Worm (Caenorhabditis elegans) whole organism, L1 larva: ENCODE measurements around the gene gas-1.

ENCODE experiments used
- C16A3.4 ChIP-seq: fragments of 150-350 bp; optimal IDR thresholded peaks from 2 replicates; lab custom pipeline; 2014; ENCODE audit warnings: missing biosample characterization, missing genetic modification characterization
- C34B4.2 ChIP-seq: sonication (generic microtip); optimal IDR thresholded peaks from 2 replicates; lab custom pipeline; 2017; ENCODE audit warnings: mild to moderate bottlenecking, missing genetic modification characterization, missing compliant biosample characterization
- alr-1 ChIP-seq: fragments of 200-800 bp; sonication (Bioruptor generic); optimal IDR thresholded peaks from 2 replicates; lab custom pipeline; 2018; ENCODE audit warnings: borderline replicate concordance, mild to moderate bottlenecking, missing genetic modification characterization, missing compliant biosample characterization
- ama-1 ChIP-seq: fragments of 150-350 bp; optimal IDR thresholded peaks from 2 replicates; lab custom pipeline; 2014
- ceh-82 ChIP-seq, 3 experiments: fragments of 150-350 bp in 1 of 3; sonication (generic microtip) in 2 of 3; optimal IDR thresholded peaks; 2 replicates each; lab custom pipeline; 2014 to 2017; ENCODE audit warnings: missing biosample characterization in 3 of 3, missing genetic modification characterization in 3 of 3
- dpl-1 ChIP-seq, 3 experiments: fragments of 150-350 bp in 2 of 3; sonication (generic microtip) in 1 of 3; optimal IDR thresholded peaks; 2 replicates each; lab custom pipeline; 2014 to 2017; ENCODE audit warnings: missing biosample characterization in 3 of 3, missing genetic modification characterization in 3 of 3, missing genetic modification reagents in 3 of 3
- dsc-1 ChIP-seq: sonication (generic microtip); optimal IDR thresholded peaks from 2 replicates; lab custom pipeline; 2016; ENCODE audit warnings: mild to moderate bottlenecking, missing genetic modification characterization, missing compliant biosample characterization
- efl-1 ChIP-seq, 4 experiments: fragments of 150-350 bp; optimal IDR thresholded peaks in 3 of 4; peaks in 1 of 4; 1 replicate in 1 of 4; 2 replicates in 3 of 4; lab custom pipeline; 2014; ENCODE audit warnings: missing biosample characterization in 2 of 4, missing genetic modification characterization in 2 of 4, missing genetic modification reagents in 2 of 4
- efl-3 ChIP-seq: fragments of 200-800 bp; sonication (Bioruptor generic); optimal IDR thresholded peaks from 2 replicates; lab custom pipeline; 2018; ENCODE audit warnings: mild to moderate bottlenecking, missing genetic modification characterization, missing compliant biosample characterization
- egl-13 ChIP-seq: sonication (generic microtip); optimal IDR thresholded peaks from 2 replicates; lab custom pipeline; 2016; ENCODE audit warnings: missing genotype, missing genetic modification reagents, missing genetic modification characterization, missing compliant biosample characterization
- fkh-8 ChIP-seq: sonication (generic microtip); optimal IDR thresholded peaks from 2 replicates; lab custom pipeline; 2016; ENCODE audit warnings: mild to moderate bottlenecking, missing genetic modification characterization, missing compliant biosample characterization
- fos-1 ChIP-seq: fragments of 150-350 bp; optimal IDR thresholded peaks from 2 replicates; lab custom pipeline; 2014; ENCODE audit warnings: missing biosample characterization, missing genetic modification characterization
- hpl-2 ChIP-seq: fragments of 150-350 bp; optimal IDR thresholded peaks from 2 replicates; lab custom pipeline; 2014; ENCODE audit warnings: missing biosample characterization, missing genetic modification reagents, missing genetic modification characterization
- lin-13 ChIP-seq: fragments of 150-350 bp; optimal IDR thresholded peaks from 2 replicates; lab custom pipeline; 2014; ENCODE audit warnings: missing biosample characterization, missing genetic modification reagents, missing genetic modification characterization
- lin-14 ChIP-seq: fragments of 200-800 bp; sonication (Bioruptor generic); optimal IDR thresholded peaks from 2 replicates; lab custom pipeline; 2018; ENCODE audit warnings: mild to moderate bottlenecking, missing genetic modification characterization, moderate library complexity, missing compliant biosample characterization
- lin-35 ChIP-seq, 2 experiments: fragments of 150-350 bp; optimal IDR thresholded peaks; 2 replicates each; lab custom pipeline; 2014; ENCODE audit warnings: missing biosample characterization in 2 of 2, missing genetic modification characterization in 2 of 2, missing genetic modification reagents in 2 of 2
- lin-39 ChIP-seq: fragments of 150-350 bp; optimal IDR thresholded peaks from 2 replicates; lab custom pipeline; 2014; ENCODE audit warnings: missing biosample characterization, missing genetic modification reagents, missing genetic modification characterization
- lir-3 ChIP-seq: sonication (generic microtip); optimal IDR thresholded peaks from 2 replicates; lab custom pipeline; 2016; ENCODE audit warnings: mild to moderate bottlenecking, missing genetic modification characterization, moderate library complexity, missing compliant biosample characterization; ENCODE audit not compliant: poor library complexity
- lsy-2 ChIP-seq, 2 experiments: fragments of 150-350 bp; optimal IDR thresholded peaks; 2 replicates each; lab custom pipeline; 2014; ENCODE audit warnings: missing biosample characterization in 2 of 2, missing genetic modification characterization in 2 of 2
- mdl-1 ChIP-seq, 2 experiments: fragments of 150-350 bp; optimal IDR thresholded peaks; 2 replicates each; lab custom pipeline; 2014 to 2017; ENCODE audit warnings: missing biosample characterization in 2 of 2, missing genetic modification characterization in 2 of 2, inconsistent platforms in 1 of 2
- mef-2 ChIP-seq: fragments of 150-350 bp; optimal IDR thresholded peaks from 2 replicates; lab custom pipeline; 2014; ENCODE audit warnings: missing biosample characterization, missing genetic modification characterization
- mep-1 ChIP-seq: fragments of 150-350 bp; optimal IDR thresholded peaks from 2 replicates; lab custom pipeline; 2014; ENCODE audit warnings: missing biosample characterization, missing genetic modification characterization
- nhr-11 ChIP-seq: fragments of 150-350 bp; optimal IDR thresholded peaks from 2 replicates; lab custom pipeline; 2014; ENCODE audit warnings: missing biosample characterization, missing genetic modification characterization
- nhr-19 ChIP-seq: fragments of 200-800 bp; sonication (Bioruptor generic); conservative IDR thresholded peaks from 2 replicates; pipeline ENCODE4 v1.3.6; 2022; ENCODE audit warnings: missing genetic modification characterization, missing compliant biosample characterization
- nhr-20 ChIP-seq: sonication (generic microtip); optimal IDR thresholded peaks from 2 replicates; lab custom pipeline; 2016; ENCODE audit warnings: mild to moderate bottlenecking, missing genetic modification characterization, missing compliant biosample characterization
- nhr-71 ChIP-seq: sonication (generic microtip); optimal IDR thresholded peaks from 2 replicates; lab custom pipeline; 2016; ENCODE audit warnings: mild to moderate bottlenecking, missing genetic modification characterization, moderate library complexity, missing compliant biosample characterization
- nhr-85 ChIP-seq: sonication (generic microtip); peaks from one replicate; lab custom pipeline; 2016; ENCODE audit warnings: missing genetic modification characterization, inconsistent platforms, missing compliant biosample characterization
- pag-3 ChIP-seq: sonication (generic microtip); optimal IDR thresholded peaks from 2 replicates; lab custom pipeline; 2017; ENCODE audit warnings: missing genetic modification characterization, mild to moderate bottlenecking, missing compliant biosample characterization, antibody characterized with exemption, borderline replicate concordance; ENCODE audit not compliant: insufficient read depth
- rnt-1 ChIP-seq: sonication (generic microtip); optimal IDR thresholded peaks from 2 replicates; lab custom pipeline; 2016; ENCODE audit warnings: mild to moderate bottlenecking, missing genetic modification characterization, moderate library complexity, missing compliant biosample characterization
- skn-1 ChIP-seq: fragments of 150-350 bp; optimal IDR thresholded peaks from 2 replicates; lab custom pipeline; 2014; ENCODE audit warnings: missing biosample characterization, missing genetic modification characterization
- snu-23 ChIP-seq: sonication (generic microtip); optimal IDR thresholded peaks from 2 replicates; lab custom pipeline; 2016; ENCODE audit warnings: missing genetic modification characterization, missing compliant biosample characterization
- sptf-1 ChIP-seq: fragments of 150-350 bp; optimal IDR thresholded peaks from 2 replicates; lab custom pipeline; 2014; ENCODE audit warnings: missing biosample characterization, missing genetic modification characterization
- swsn-7 ChIP-seq: sonication (generic microtip); optimal IDR thresholded peaks from 2 replicates; lab custom pipeline; 2016; ENCODE audit warnings: missing genetic modification characterization, missing compliant biosample characterization
- unc-62 ChIP-seq: fragments of 150-350 bp; optimal IDR thresholded peaks from 2 replicates; lab custom pipeline; 2014; ENCODE audit warnings: missing biosample characterization, missing genetic modification reagents, missing genetic modification characterization
- unc-86 ChIP-seq: sonication (generic microtip); optimal IDR thresholded peaks from 2 replicates; lab custom pipeline; 2016; ENCODE audit warnings: missing genetic modification characterization, missing compliant biosample characterization
- unc-98 ChIP-seq: fragments of 200-800 bp; sonication (Bioruptor generic); IDR thresholded peaks from 2 replicates; pipeline ENCODE4 v1.3.6; 2022; ENCODE audit warnings: missing genetic modification characterization, missing compliant biosample characterization

The gas-1 gene

DNA sequence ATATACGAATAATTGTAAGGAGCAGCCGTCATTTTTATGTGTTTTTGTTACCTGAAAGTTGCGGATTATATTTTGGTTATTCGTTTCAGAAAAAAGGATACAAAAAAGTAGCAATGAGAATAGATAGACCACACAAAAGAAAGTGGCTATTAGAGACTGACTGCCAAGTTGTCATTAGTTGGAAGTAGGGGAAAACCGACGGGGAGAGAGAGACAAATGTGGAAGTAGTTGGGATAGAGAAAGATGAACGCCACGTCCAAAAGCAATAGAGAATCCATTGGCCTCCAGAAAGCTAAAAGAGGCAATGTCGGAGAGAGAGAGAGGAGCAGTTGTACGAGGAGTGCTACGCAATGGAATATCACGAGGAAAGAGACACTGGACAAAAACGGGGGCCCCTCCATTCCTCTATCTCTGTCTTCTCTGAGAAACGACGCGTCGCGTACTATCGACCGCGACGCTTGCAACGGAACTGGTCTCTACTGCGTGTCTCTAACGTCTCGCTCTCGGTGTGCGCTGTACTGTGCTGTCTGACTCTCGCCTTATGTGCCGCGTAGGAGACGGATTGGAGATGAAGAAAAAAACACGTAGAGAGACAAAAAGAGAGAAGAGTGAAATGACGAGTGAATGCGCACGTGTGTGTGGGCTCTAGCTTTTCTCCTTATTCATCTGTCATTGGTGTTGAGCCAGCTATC, 16.5 kb upstream of the gas-1 start, which contains the start of gene rab-14 (continued):
- TF ChIP-seq lin-35 (GFP tag; optimal IDR thresholded peaks at IDR 0.05; lab: Kevin White, UChicago) = peak; percentile 48 to 69
- peak; percentile 28 for TF ChIP-seq lir-3
- TF ChIP-seq C34B4.2 (tag; lab: Kevin White, UChicago) = no peak
- TF ChIP-seq lin-14 (GFP tag; lab: Kevin White, UChicago) = peak; percentile 96
- peak; percentile 80 for TF ChIP-seq swsn-7 (tag; lab: Kevin White, UChicago)
- peak; percentile 70 for TF ChIP-seq nhr-20 (tag; lab: Kevin White, UChicago)
- no peak for TF ChIP-seq hpl-2 (GFP tag; lab: Kevin White, UChicago)
- no peak for TF ChIP-seq nhr-85 (tag; lab: Kevin White, UChicago)
- peak; percentile 64 for TF ChIP-seq fos-1 (tag; lab: Kevin White, UChicago)

DNA sequence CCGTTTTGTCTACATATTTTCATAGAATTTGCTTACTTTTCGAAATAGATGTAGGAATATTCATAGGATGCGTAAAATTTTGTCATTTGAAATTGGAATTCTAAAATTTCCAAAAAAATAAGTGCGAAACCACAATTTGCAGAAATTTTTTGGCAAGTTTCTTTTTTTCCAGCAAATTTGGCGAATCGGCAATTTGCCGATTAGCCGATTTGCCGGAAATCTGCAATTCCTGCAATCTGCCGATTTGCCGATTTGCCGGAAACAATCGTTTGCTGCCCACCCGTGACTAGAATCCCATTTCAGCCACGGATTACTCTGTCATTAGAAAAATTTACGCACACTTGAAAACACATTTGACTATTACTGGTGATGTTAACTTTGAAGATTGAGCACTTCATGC, 14.0 kb upstream of the gas-1 start:
- TF ChIP-seq pag-3 (no peak), swsn-7 (tag; lab: Kevin White, UChicago) (no peak), unc-98 (GFP tag; lab: Robert Waterston, UW) (no peak), lin-39 (tag; lab: Kevin White, UChicago) (no peak)

ce11 chrX:15600512-15601117, 10.4 kb upstream of the gas-1 start, which contains the start of gene ent-2:
ent-2 (plus strand) TSS chrX:15601067.
- TF ChIP-seq lin-14 (GFP tag; lab: Kevin White, UChicago) (peak; percentile 75), nhr-85 (tag; lab: Kevin White, UChicago) (peak; percentile 27), dpl-1 (GFP tag; optimal IDR thresholded peaks at IDR 0.05; lab: Kevin White, UChicago) (peak in 1 of 3 experiments; percentile 17), lsy-2 (tag; optimal IDR thresholded peaks at IDR 0.05; lab: Kevin White, UChicago) (peak in 1 of 2 experiments; percentile 15), dsc-1 (tag; lab: Kevin White, UChicago) (peak; percentile 58), skn-1 (tag; lab: Kevin White, UChicago) (peak; percentile 0), mdl-1 (tag; optimal IDR thresholded peaks at IDR 0.05; lab: Kevin White, UChicago) (peak in 1 of 2 experiments; percentile 31), ceh-82 (tag; optimal IDR thresholded peaks at IDR 0.05; lab: Kevin White, UChicago) (peak in 1 of 3 experiments; percentile 33), fos-1 (tag; lab: Kevin White, UChicago) (no peak), C16A3.4 (no peak), nhr-19 (GFP tag; lab: Robert Waterston, UW) (no peak), alr-1 (tag; lab: Kevin White, UChicago) (no peak), fkh-8 (tag; lab: Kevin White, UChicago) (peak; percentile 86), mep-1 (peak; percentile 13), efl-1 (optimal IDR thresholded peaks at IDR 0.05; lab: Kevin White, UChicago) (peak in 1 of 2 experiments; percentile 9), efl-1 (GFP tag; optimal IDR thresholded peaks at IDR 0.05 in 1 of 2; lab: Kevin White, UChicago) (peak in 1 of 2 experiments; percentile 85)

DNA sequence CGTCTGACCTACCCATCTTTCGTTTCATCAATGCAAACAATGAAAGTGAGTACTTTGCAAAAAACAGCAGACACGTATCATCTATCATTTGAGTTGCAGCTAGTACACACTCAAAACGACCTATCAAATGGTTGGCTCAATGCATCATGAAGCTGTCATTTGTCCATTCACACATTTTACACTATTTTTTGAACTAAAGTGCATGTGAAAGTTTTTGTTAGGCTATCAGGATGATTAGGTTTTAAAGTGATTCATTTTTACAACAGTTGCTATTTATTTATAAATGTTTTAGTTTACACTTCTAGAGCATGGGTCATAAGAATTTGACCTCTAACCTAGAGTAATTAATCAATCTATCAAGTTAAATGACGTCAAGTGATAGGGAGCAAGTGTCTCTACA, 9.7 kb upstream of the gas-1 start:
- TF ChIP-seq lsy-2 (tag; optimal IDR thresholded peaks at IDR 0.05; lab: Kevin White, UChicago) (peak; percentile 45 to 48), lin-14 (GFP tag; lab: Kevin White, UChicago) (peak; percentile 60), skn-1 (tag; lab: Kevin White, UChicago) (no peak), lir-3 (peak; percentile 45), lin-13 (GFP tag; lab: Kevin White, UChicago) (peak; percentile 13), egl-13 (tag; lab: Kevin White, UChicago) (no peak), lin-39 (tag; lab: Kevin White, UChicago) (peak; percentile 98), unc-62 (GFP tag; lab: Kevin White, UChicago) (peak; percentile 43), snu-23 (GFP tag; lab: Kevin White, UChicago) (peak; percentile 5), sptf-1 (no peak), nhr-85 (tag; lab: Kevin White, UChicago) (no peak), efl-3 (GFP tag; lab: Kevin White, UChicago) (no peak), nhr-11 (no peak), nhr-20 (tag; lab: Kevin White, UChicago) (peak; percentile 58), mef-2 (tag; lab: Kevin White, UChicago) (no peak), rnt-1 (peak; percentile 46), ama-1 (lab: Kevin White, UChicago) (no peak), dpl-1 (GFP tag; optimal IDR thresholded peaks at IDR 0.05; lab: Kevin White, UChicago) (no peak), nhr-71 (tag; lab: Kevin White, UChicago) (peak; percentile 79), unc-86 (tag; lab: Kevin White, UChicago) (no peak), nhr-19 (GFP tag; lab: Robert Waterston, UW) (peak; percentile 52)
